Fruit fly (Drosophila melanogaster): ENCODE data around the gene RpS12.

The RpS12 gene

DNA sequence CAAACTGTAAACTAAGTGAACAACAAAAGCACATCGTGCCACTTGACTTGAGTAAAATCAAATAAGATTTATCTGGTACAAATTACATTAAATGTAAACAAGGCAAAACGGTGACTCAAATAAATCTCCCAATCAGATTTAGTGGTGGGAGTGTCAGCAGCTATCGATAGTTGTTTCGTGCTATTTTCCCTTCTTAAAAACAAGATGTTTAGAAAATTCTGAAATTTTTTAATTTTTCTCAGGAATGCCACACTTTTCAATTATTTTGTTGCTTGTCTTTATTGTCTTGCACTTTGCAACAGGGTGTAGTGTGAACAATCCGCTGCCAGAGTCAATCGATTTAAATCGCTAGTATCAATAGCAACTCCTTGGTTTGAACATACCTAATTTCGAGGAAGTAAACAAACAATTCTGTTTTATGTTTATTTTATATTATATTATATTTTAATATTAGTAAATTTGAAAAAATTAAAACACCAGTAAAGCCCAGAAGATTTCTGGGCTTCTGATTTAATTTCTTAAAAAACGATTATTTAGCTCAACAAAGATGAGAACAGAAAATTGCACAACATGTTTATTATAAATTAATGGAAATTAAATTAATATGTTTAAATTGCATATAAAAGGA is 7.8 kb upstream of the RpS12 start, which contains the start of gene MICAL-like:
TSS of gene MICAL-like (minus strand) at position 138 of the 628 bp plus-strand sequence.
- TF ChIP-seq kay (GFP tag; ENCODE audit: borderline replicate concordance) (peak; percentile 94), Crg-1 (GFP tag; optimal IDR thresholded peaks at IDR 0.05) (peak; percentile 24), CG33017 (tag; optimal IDR thresholded peaks at IDR 0.05) (no peak), CG5204 (GFP tag; optimal IDR thresholded peaks at IDR 0.05) (no peak), bab1 (GFP tag; optimal IDR thresholded peaks at IDR 0.05) (no peak), toe (GFP tag; optimal IDR thresholded peaks at IDR 0.05) (peak; percentile 53), Clk (GFP tag; optimal IDR thresholded peaks at IDR 0.05) (no peak), Hr96 (GFP tag; optimal IDR thresholded peaks at IDR 0.05) (peak; percentile 58), CG14711 (tag; optimal IDR thresholded peaks at IDR 0.05) (no peak), CG7045 (GFP tag; optimal IDR thresholded peaks at IDR 0.05) (no peak), CG1620 (GFP tag; optimal IDR thresholded peaks at IDR 0.05) (no peak), tj (GFP tag; optimal IDR thresholded peaks at IDR 0.05) (no peak), ovo (GFP tag; optimal IDR thresholded peaks at IDR 0.05) (no peak), pad (GFP tag; optimal IDR thresholded peaks at IDR 0.05) (no peak), cnc (optimal IDR thresholded peaks at IDR 0.05) (no peak), CG11617 (GFP tag; optimal IDR thresholded peaks at IDR 0.05) (no peak), cic (GFP tag; optimal IDR thresholded peaks at IDR 0.05) (no peak)

DNA sequence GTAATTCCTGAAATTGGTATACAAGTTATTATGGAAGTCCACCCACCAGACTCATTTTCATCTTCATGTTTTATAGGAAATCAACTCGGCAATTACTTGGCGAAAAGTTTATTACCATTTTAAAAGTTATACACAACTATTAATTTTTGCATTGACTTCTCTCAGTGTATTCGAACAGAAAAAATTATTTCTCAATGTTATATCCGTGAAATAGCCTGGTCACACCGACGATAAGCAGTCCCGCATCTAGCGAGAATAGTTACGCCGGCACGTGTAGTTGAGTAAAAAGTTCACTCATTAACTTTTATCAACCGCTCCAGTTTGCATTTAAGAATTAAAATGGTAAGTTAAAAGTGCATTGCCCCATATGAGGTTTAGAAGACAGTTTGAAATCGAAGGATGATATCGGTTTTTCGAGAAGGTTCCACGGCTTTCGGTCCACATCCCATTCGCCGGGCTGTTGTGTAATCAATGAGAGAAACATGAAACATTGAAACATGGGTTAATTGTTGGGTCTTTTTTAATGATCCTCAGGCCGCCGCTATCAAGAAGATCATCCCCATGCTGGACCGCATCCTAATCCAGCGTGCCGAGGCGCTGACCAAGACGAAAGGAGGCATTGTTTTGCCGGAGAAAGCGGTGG is 7.2 kb upstream of the RpS12 start, which contains the start of gene CG11267:
TSS of gene CG11267 (plus strand) at position 228 of the 643 bp plus-strand sequence.
- TF ChIP-seq CG14711 (tag; optimal IDR thresholded peaks at IDR 0.05) (peak; percentile 79), Hr96 (GFP tag; optimal IDR thresholded peaks at IDR 0.05) (peak; percentile 51), ovo (GFP tag; optimal IDR thresholded peaks at IDR 0.05) (peak; percentile 2), Crg-1 (GFP tag; optimal IDR thresholded peaks at IDR 0.05) (no peak), CG11617 (GFP tag; optimal IDR thresholded peaks at IDR 0.05) (peak; percentile 58), toe (GFP tag; optimal IDR thresholded peaks at IDR 0.05) (peak; percentile 88), cnc (optimal IDR thresholded peaks at IDR 0.05) (no peak), tj (GFP tag; optimal IDR thresholded peaks at IDR 0.05) (peak; percentile 21), CG7045 (GFP tag; optimal IDR thresholded peaks at IDR 0.05) (peak; percentile 87), CG12768 (GFP tag; optimal IDR thresholded peaks at IDR 0.05) (peak; percentile 83), CG1620 (GFP tag; optimal IDR thresholded peaks at IDR 0.05) (peak; percentile 69), CG7101 (tag; optimal IDR thresholded peaks at IDR 0.05) (peak; percentile 72), pad (GFP tag; optimal IDR thresholded peaks at IDR 0.05) (peak; percentile 68), kay (GFP tag; ENCODE audit: borderline replicate concordance) (no peak), Mnt (GFP tag; optimal IDR thresholded peaks at IDR 0.05) (peak; percentile 95), bab1 (GFP tag; optimal IDR thresholded peaks at IDR 0.05) (peak; percentile 72), CG5204 (GFP tag; optimal IDR thresholded peaks at IDR 0.05) (no peak), cic (GFP tag; optimal IDR thresholded peaks at IDR 0.05) (peak; percentile 55), Clk (GFP tag; optimal IDR thresholded peaks at IDR 0.05) (peak; percentile 51), CG33017 (tag; optimal IDR thresholded peaks at IDR 0.05) (peak; percentile 61)

DNA sequence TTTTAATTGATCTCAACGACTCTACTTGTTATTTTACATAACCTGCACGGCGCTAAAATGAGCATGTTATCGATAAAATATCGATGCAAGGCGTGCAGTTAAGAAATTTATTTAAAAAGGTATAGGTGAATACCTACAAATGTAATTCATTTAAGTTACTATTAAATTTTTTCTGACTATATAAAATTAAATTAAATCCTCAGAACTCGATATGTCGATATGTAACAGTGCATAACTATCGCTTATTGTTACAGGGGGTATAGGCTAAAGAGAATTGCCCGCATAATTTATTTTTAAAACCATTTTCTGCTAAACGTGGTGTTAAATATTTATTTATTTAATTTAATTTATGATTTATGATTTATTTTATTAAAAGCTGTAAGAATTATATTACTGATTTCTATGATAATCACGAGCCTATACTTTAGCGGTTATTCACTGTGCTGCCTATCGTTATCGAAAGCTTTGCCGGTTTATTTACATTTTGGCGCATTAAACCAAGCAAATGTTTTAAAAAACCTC is 5.3 kb upstream of the RpS12 start, which contains the start of the genes mRpL20 and Icmt:
TSS of gene mRpL20 (minus strand) at position 65 of the 522 bp plus-strand sequence.
TSS of gene Icmt (plus strand) at position 464 of the 522 bp plus-strand sequence.
- TF ChIP-seq CG11617 (GFP tag; optimal IDR thresholded peaks at IDR 0.05) (peak; percentile 91), Mnt (GFP tag; optimal IDR thresholded peaks at IDR 0.05) (peak; percentile 81), ovo (GFP tag; optimal IDR thresholded peaks at IDR 0.05) (peak; percentile 73), CG14711 (tag; optimal IDR thresholded peaks at IDR 0.05) (peak; percentile 87), CG33017 (tag; optimal IDR thresholded peaks at IDR 0.05) (peak; percentile 98), toe (GFP tag; optimal IDR thresholded peaks at IDR 0.05) (peak; percentile 83), kay (GFP tag; ENCODE audit: borderline replicate concordance) (peak; percentile 94), CG5204 (GFP tag; optimal IDR thresholded peaks at IDR 0.05) (no peak), tj (GFP tag; optimal IDR thresholded peaks at IDR 0.05) (peak; percentile 70), cnc (optimal IDR thresholded peaks at IDR 0.05) (no peak), bab1 (GFP tag; optimal IDR thresholded peaks at IDR 0.05) (peak; percentile 95), cic (GFP tag; optimal IDR thresholded peaks at IDR 0.05) (no peak), Crg-1 (GFP tag; optimal IDR thresholded peaks at IDR 0.05) (peak; percentile 54), pad (GFP tag; optimal IDR thresholded peaks at IDR 0.05) (peak; percentile 62), Hr96 (GFP tag; optimal IDR thresholded peaks at IDR 0.05) (peak; percentile 55), CG7101 (tag; optimal IDR thresholded peaks at IDR 0.05) (peak; percentile 98), Clk (GFP tag; optimal IDR thresholded peaks at IDR 0.05) (peak; percentile 45), CG7045 (GFP tag; optimal IDR thresholded peaks at IDR 0.05) (peak; percentile 85), CG1620 (GFP tag; optimal IDR thresholded peaks at IDR 0.05) (peak; percentile 68), CG12768 (GFP tag; optimal IDR thresholded peaks at IDR 0.05) (peak; percentile 72)

DNA sequence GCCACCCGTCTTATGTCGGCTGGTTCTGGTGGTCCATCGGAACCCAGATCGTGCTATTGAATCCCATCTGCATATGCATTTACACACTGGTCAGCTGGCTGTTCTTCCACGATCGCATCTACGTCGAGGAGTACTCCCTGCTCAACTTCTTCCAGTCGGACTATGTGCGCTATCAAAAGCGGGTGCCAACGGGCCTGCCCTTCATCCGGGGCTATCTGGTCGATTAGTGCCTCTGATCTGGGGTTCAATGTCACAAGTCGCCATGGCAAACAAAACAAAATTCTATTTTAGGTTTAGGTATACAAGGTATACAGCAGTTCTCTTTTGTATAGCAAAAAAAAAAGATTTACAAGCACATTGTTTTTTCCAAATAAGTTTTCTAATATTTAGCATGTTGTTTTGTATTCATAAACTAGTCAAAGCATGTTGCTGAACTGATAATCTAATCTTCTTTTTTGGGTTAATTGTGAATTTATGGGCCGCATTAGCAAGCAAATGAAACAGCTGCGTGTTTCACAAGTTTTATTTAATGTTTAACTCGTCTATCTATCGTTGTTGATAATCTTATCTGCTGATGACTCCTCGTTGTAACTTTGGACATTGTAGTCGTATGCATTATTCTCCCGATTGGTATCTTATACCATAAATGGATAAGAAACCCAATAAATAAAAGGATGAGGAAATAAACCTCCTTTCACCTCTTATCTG is 3.7 kb upstream of the RpS12 start:
- TF ChIP-seq kay (GFP tag; ENCODE audit: borderline replicate concordance) (peak; percentile 77), cnc (optimal IDR thresholded peaks at IDR 0.05) (no peak), CG11617 (GFP tag; optimal IDR thresholded peaks at IDR 0.05) (no peak), cic (GFP tag; optimal IDR thresholded peaks at IDR 0.05) (peak; percentile 29)

DNA sequence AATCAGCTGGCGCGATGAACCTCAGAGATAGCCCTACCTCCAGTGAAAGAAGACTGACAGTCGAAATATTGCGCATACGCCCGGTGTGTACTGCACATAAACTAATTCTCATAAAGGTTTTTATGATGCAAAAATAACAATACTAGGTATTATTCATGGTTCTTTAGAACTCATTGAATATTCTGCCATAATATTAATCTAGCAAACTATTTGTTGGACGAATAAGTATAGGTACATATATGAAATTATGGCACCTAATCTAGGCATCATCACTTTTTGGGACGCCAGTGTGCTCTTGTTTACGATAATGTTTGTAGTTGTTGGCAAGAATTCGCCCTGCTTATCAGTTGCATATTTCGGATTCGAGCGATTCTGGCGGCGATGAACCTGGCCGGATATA is 1.4 kb upstream of the RpS12 start:
- TF ChIP-seq cic (GFP tag; optimal IDR thresholded peaks at IDR 0.05) (no peak), ovo (GFP tag; optimal IDR thresholded peaks at IDR 0.05) (no peak), Crg-1 (GFP tag; optimal IDR thresholded peaks at IDR 0.05) (peak; percentile 1), CG33017 (tag; optimal IDR thresholded peaks at IDR 0.05) (peak; percentile 3), tj (GFP tag; optimal IDR thresholded peaks at IDR 0.05) (no peak), cnc (optimal IDR thresholded peaks at IDR 0.05) (no peak), CG5204 (GFP tag; optimal IDR thresholded peaks at IDR 0.05) (no peak), CG12768 (GFP tag; optimal IDR thresholded peaks at IDR 0.05) (peak; percentile 18), CG7101 (tag; optimal IDR thresholded peaks at IDR 0.05) (peak; percentile 57), Mnt (GFP tag; optimal IDR thresholded peaks at IDR 0.05) (no peak), toe (GFP tag; optimal IDR thresholded peaks at IDR 0.05) (no peak), Hr96 (GFP tag; optimal IDR thresholded peaks at IDR 0.05) (no peak), bab1 (GFP tag; optimal IDR thresholded peaks at IDR 0.05) (no peak), Clk (GFP tag; optimal IDR thresholded peaks at IDR 0.05) (no peak), CG14711 (tag; optimal IDR thresholded peaks at IDR 0.05) (peak; percentile 27), pad (GFP tag; optimal IDR thresholded peaks at IDR 0.05) (no peak), CG1620 (GFP tag; optimal IDR thresholded peaks at IDR 0.05) (no peak), kay (GFP tag; ENCODE audit: borderline replicate concordance) (no peak), CG7045 (GFP tag; optimal IDR thresholded peaks at IDR 0.05) (peak; percentile 34), CG11617 (GFP tag; optimal IDR thresholded peaks at IDR 0.05) (no peak)

All from whole organism, adult.